Worm (Caenorhabditis elegans) whole organism, L4 larva: Measurements from ENCODE around the gene gcy-21.
A peak's percentile ranks its signal among the peaks of the same experiment; 100 is the strongest.

Experiments
- F10B5.3 ChIP-seq: sonication (generic microtip); optimal IDR thresholded peaks from 2 replicates; lab custom pipeline; 2016; ENCODE audit warnings: mild to moderate bottlenecking, missing genetic modification characterization, missing compliant biosample characterization
- R02D3.7 ChIP-seq: fragments of 150-350 bp; sonication (generic microtip); optimal IDR thresholded peaks from 3 replicates; lab custom pipeline; 2014; ENCODE audit warnings: missing biosample characterization, missing genetic modification characterization
- T26A8.4 ChIP-seq: fragments of 200-800 bp; sonication (Bioruptor generic); IDR thresholded peaks from 2 replicates; pipeline ENCODE4 v1.3.6; 2022; ENCODE audit warnings: missing genetic modification characterization, missing compliant biosample characterization
- Y5F2A.4 ChIP-seq: fragments of 200-800 bp; sonication (Bioruptor generic); optimal IDR thresholded peaks from 2 replicates; lab custom pipeline; 2018; ENCODE audit warnings: mild to moderate bottlenecking, missing genetic modification characterization, missing compliant biosample characterization
- Y75B8A.6 ChIP-seq: fragments of 200-800 bp; sonication (Bioruptor generic); IDR thresholded peaks from 2 replicates; pipeline ENCODE4 v1.3.6; 2022; ENCODE audit warnings: missing genetic modification reagents, missing genetic modification characterization, missing compliant biosample characterization
- ZK337.2 ChIP-seq: fragments of 200-800 bp; sonication (Bioruptor generic); IDR thresholded peaks from 2 replicates; pipeline ENCODE4 v1.3.6; 2022; ENCODE audit warnings: missing genetic modification reagents, missing genetic modification characterization, missing compliant biosample characterization
- aha-1 ChIP-seq: fragments of 150-350 bp; peaks from one replicate; lab custom pipeline; 2014; ENCODE audit warnings: missing biosample characterization, missing genetic modification characterization
- ceh-28 ChIP-seq: fragments of 150-350 bp; optimal IDR thresholded peaks from 2 replicates; lab custom pipeline; 2014; ENCODE audit warnings: missing biosample characterization, missing genetic modification reagents, missing genetic modification characterization
- ceh-32 ChIP-seq: sonication (generic microtip); optimal IDR thresholded peaks from 2 replicates; lab custom pipeline; 2016; ENCODE audit warnings: mild to moderate bottlenecking, missing genetic modification characterization, missing compliant biosample characterization; ENCODE audit not compliant: poor library complexity
- ceh-62 ChIP-seq: sonication (generic microtip); optimal IDR thresholded peaks from 2 replicates; lab custom pipeline; 2017; ENCODE audit warnings: missing biosample characterization, missing genetic modification characterization
- ceh-82 ChIP-seq: sonication (generic microtip); optimal IDR thresholded peaks from 2 replicates; lab custom pipeline; 2017; ENCODE audit warnings: missing biosample characterization, missing genetic modification characterization
- cey-2 ChIP-seq: sonication (generic microtip); optimal IDR thresholded peaks from 3 replicates; lab custom pipeline; 2017; ENCODE audit warnings: missing genetic modification characterization, mild to moderate bottlenecking, missing compliant biosample characterization, antibody characterized with exemption, borderline replicate concordance; ENCODE audit not compliant: insufficient read depth
- ctbp-1 ChIP-seq: fragments of 200-800 bp; sonication (Bioruptor generic); IDR thresholded peaks from 2 replicates; pipeline ENCODE4 v1.3.6; 2022; ENCODE audit warnings: missing genetic modification reagents, missing genetic modification characterization, missing compliant biosample characterization
- daf-16 ChIP-seq, 3 experiments: sonication (generic microtip); optimal IDR thresholded peaks; 2 replicates each; lab custom pipeline; 2016 to 2017; ENCODE audit warnings: missing genetic modification characterization in 3 of 3, missing genetic modification reagents in 3 of 3, mild to moderate bottlenecking in 2 of 3, missing compliant biosample characterization in 2 of 3, missing biosample characterization in 1 of 3, moderate library complexity in 1 of 3
- daf-19 ChIP-seq: fragments of 200-800 bp; sonication (Bioruptor generic); conservative IDR thresholded peaks from 2 replicates; pipeline ENCODE4 v1.3.6; 2022; ENCODE audit warnings: missing genetic modification characterization, missing compliant biosample characterization
- dmd-8 ChIP-seq: fragments of 200-800 bp; sonication (Bioruptor generic); IDR thresholded peaks from 2 replicates; pipeline ENCODE4 v1.3.6; 2022; ENCODE audit warnings: missing genetic modification characterization, missing compliant biosample characterization
- egl-43 ChIP-seq: fragments of 200-800 bp; sonication (Bioruptor generic); IDR thresholded peaks from 2 replicates; pipeline ENCODE4 v1.3.6; 2022; ENCODE audit warnings: missing genetic modification reagents, missing genetic modification characterization, missing compliant biosample characterization
- gei-8 ChIP-seq: fragments of 200-800 bp; sonication (Bioruptor generic); optimal IDR thresholded peaks from 2 replicates; lab custom pipeline; 2018; ENCODE audit warnings: mild to moderate bottlenecking, missing genetic modification characterization, missing compliant biosample characterization
- hif-1 ChIP-seq, 2 experiments: sonication (generic microtip); optimal IDR thresholded peaks; 2 replicates each; lab custom pipeline; 2016 to 2017; ENCODE audit warnings: missing compliant biosample characterization in 2 of 2, missing genetic modification characterization in 2 of 2, missing genetic modification reagents in 2 of 2, missing genotype in 2 of 2, mild to moderate bottlenecking in 1 of 2
- hlh-11 ChIP-seq: fragments of 200-800 bp; sonication (Bioruptor generic); optimal IDR thresholded peaks from 2 replicates; lab custom pipeline; 2018; ENCODE audit warnings: mild to moderate bottlenecking, missing genetic modification characterization, missing compliant biosample characterization
- hmg-1.1 ChIP-seq: fragments of 200-800 bp; sonication (Bioruptor generic); IDR thresholded peaks from 2 replicates; pipeline ENCODE4 v1.3.6; 2022; ENCODE audit warnings: missing genetic modification reagents, missing genetic modification characterization, missing compliant biosample characterization
- lim-7 ChIP-seq: fragments of 200-800 bp; sonication (Bioruptor generic); IDR thresholded peaks from 2 replicates; pipeline ENCODE4 v1.3.6; 2022; ENCODE audit warnings: missing genetic modification characterization, missing compliant biosample characterization
- lin-38 ChIP-seq: fragments of 200-800 bp; sonication (Bioruptor generic); IDR thresholded peaks from 2 replicates; pipeline ENCODE4 v1.3.6; 2022; ENCODE audit warnings: missing genetic modification reagents, missing genetic modification characterization, missing compliant biosample characterization
- lin-39 ChIP-seq: fragments of 150-350 bp; optimal IDR thresholded peaks from 2 replicates; lab custom pipeline; 2014; ENCODE audit warnings: missing biosample characterization, missing genetic modification reagents, missing genetic modification characterization
- madf-5 ChIP-seq, 2 experiments: fragments of 200-800 bp; sonication (Bioruptor generic); IDR thresholded peaks; 2 replicates each; pipeline ENCODE4 v1.3.6; 2022; ENCODE audit warnings: missing compliant biosample characterization in 2 of 2, missing genetic modification characterization in 2 of 2
- mxl-3 ChIP-seq: fragments of 200-800 bp; sonication (Bioruptor generic); optimal IDR thresholded peaks from 2 replicates; lab custom pipeline; 2018; ENCODE audit warnings: mild to moderate bottlenecking, missing genetic modification characterization, missing compliant biosample characterization
- nhr-237 ChIP-seq: sonication (generic microtip); optimal IDR thresholded peaks from 2 replicates; lab custom pipeline; 2017; ENCODE audit warnings: missing biosample characterization, missing genetic modification characterization
- nhr-28 ChIP-seq: fragments of 150-350 bp; optimal IDR thresholded peaks from 2 replicates; lab custom pipeline; 2014; ENCODE audit warnings: missing biosample characterization, missing genetic modification characterization
- nhr-77 ChIP-seq: fragments of 150-350 bp; optimal IDR thresholded peaks from 2 replicates; lab custom pipeline; 2014; ENCODE audit warnings: missing biosample characterization, missing genetic modification characterization
- pha-4 ChIP-seq, 2 experiments: fragments of 150-350 bp in 1 of 2; fragments of 200-800 bp in 1 of 2; sonication (Bioruptor generic) in 1 of 2; IDR thresholded peaks in 1 of 2; optimal IDR thresholded peaks in 1 of 2; 2 replicates each; pipeline versions ENCODE4 v1.3.6 to Lab custom; 2014 to 2022; ENCODE audit warnings: missing genetic modification characterization in 2 of 2, missing genetic modification reagents in 2 of 2, missing biosample characterization in 1 of 2, missing compliant biosample characterization in 1 of 2
- pqm-1 ChIP-seq: sonication (generic microtip); optimal IDR thresholded peaks from 2 replicates; lab custom pipeline; 2017; ENCODE audit warnings: missing biosample characterization, missing genetic modification characterization
- rbr-2 ChIP-seq: sonication (generic microtip); optimal IDR thresholded peaks from 2 replicates; lab custom pipeline; 2016; ENCODE audit warnings: missing genotype, missing genetic modification characterization, missing compliant biosample characterization
- set-16 ChIP-seq: fragments of 200-800 bp; sonication (Bioruptor generic); IDR thresholded peaks from 2 replicates; pipeline ENCODE4 v1.3.6; 2022; ENCODE audit warnings: missing genetic modification reagents, missing genetic modification characterization, missing compliant biosample characterization
- unc-39 ChIP-seq: sonication (generic microtip); optimal IDR thresholded peaks from 2 replicates; lab custom pipeline; 2017; ENCODE audit warnings: missing biosample characterization, missing genetic modification characterization
- zip-2 ChIP-seq: fragments of 150-350 bp; optimal IDR thresholded peaks from 2 replicates; lab custom pipeline; 2014; ENCODE audit warnings: missing biosample characterization, missing genetic modification characterization
- ztf-11 ChIP-seq: fragments of 150-350 bp; optimal IDR thresholded peaks from 2 replicates; lab custom pipeline; 2014; ENCODE audit warnings: missing biosample characterization, missing genetic modification characterization

The gcy-21 gene

ce11 chrII:2622480-2622879 lies 37.0 kb upstream of the gcy-21 start, which contains the start of gene D2062.5:
Gene D2062.5, plus strand, starts transcription at chrII:2622780.
- TF ChIP-seq pqm-1 (no peak), daf-16 (GFP tag; optimal IDR thresholded peaks at IDR 0.05; lab: Kevin White, UChicago) (no peak), daf-16 (tag; optimal IDR thresholded peaks at IDR 0.05; lab: Kevin White, UChicago) (no peak), Y75B8A.6 (GFP tag; lab: Robert Waterston, UW) (no peak), ceh-62 (no peak)
- TF ChIP-seq, all 104 proteins: peak for 0

DNA sequence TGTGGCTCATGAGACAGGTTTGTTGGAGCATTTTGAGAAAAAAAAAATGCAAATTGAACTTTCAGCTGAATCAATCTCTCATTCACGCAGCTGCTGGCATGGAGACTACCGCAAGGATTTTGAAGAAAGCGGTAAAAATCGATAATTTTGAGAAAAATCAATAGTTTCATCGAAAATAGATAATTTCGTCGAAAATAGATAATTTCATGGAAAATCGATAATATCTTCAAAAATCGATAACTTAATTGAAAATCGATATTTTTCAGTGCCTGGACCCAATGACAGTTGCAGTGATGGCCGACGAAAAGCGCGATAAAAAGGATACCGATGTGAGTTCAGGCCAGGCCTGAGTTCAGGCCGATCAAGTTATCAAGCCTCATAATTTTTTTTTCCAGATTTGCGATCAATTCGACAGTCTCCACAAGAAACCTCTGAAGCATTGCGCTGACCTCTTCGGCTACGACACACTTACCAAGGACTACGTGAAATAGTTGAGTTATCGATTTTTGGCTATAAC lies 36.5 kb upstream of the gcy-21 start, which contains the start of gene D2062.4:
Gene D2062.4 (plus strand): TSS at position 467 of the 517 bp plus-strand sequence.
- peak; percentile 61 for TF ChIP-seq ceh-28 (tag; lab: Kevin White, UChicago)
- TF ChIP-seq, all 104 proteins: peak for 1; not testable (repeated sequence) for 103

- TF ChIP-seq R02D3.7 (tag; lab: Kevin White, UChicago) = no peak
- TF ChIP-seq madf-5 (GFP tag; IDR thresholded peaks at IDR 0.05; lab: Robert Waterston, UW) = no peak
- TF ChIP-seq ztf-11 (tag; lab: Kevin White, UChicago) = no peak
- TF ChIP-seq lin-39 = no peak
- TF ChIP-seq ZK337.2 (GFP tag; lab: Robert Waterston, UW) = no peak
- no peak for TF ChIP-seq hif-1 (tag; optimal IDR thresholded peaks at IDR 0.05; lab: Kevin White, UChicago)
- TF ChIP-seq lim-7 (GFP tag; lab: Robert Waterston, UW) = no peak
- no peak for TF ChIP-seq daf-19 (GFP tag; lab: Robert Waterston, UW)
- TF ChIP-seq T26A8.4 = no peak
- TF ChIP-seq zip-2 = no peak
- no peak for TF ChIP-seq nhr-28 (tag; lab: Kevin White, UChicago)
- TF ChIP-seq mxl-3 = no peak
- TF ChIP-seq ceh-82 (tag; lab: Kevin White, UChicago) = no peak
- no peak for TF ChIP-seq hlh-11 (tag; lab: Kevin White, UChicago)
- TF ChIP-seq pha-4 (GFP tag; IDR thresholded peaks at IDR 0.05; lab: Robert Waterston, UW) = no peak
- TF ChIP-seq pha-4 (tag; optimal IDR thresholded peaks at IDR 0.05; lab: Kevin White, UChicago) = no peak
- no peak for TF ChIP-seq Y5F2A.4 (GFP tag; lab: Kevin White, UChicago)
- TF ChIP-seq hmg-1.1 = no peak
- TF ChIP-seq nhr-77 = no peak
These were observed 34.7 kb upstream of the gcy-21 start, which contains the start of gene lgc-28 for ce11 chrII:2624792-2625191. Gene lgc-28, plus strand, starts transcription at chrII:2625092.

DNA sequence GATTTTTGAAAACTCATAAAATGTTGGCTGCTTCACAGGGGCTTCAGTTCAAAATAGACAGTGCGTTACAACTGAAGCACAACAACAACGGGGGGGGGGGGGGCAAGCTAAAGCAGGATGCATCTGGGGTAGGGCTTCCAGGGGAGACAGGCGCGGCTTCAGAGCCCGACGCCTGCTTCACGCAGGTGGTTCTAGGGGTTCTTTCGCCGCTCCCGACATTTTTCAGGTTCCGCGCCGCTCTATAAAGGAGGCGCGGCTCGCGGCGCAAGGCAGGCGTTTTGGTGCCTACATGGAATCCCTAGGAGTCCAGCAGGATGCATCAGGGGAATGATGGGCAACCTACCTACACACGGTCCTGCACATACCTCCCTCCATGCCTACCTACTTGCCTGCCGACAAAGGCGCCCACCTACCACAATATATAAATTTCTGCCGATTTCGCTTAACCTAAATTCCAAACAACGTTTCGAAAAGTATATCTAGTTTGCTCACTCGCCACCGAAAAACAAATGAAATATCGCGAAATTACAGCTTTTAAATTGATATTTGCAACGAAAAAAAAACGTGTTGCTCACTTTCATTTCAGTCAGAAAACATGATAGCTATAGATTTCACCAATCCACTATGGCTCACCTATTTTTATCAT lies 32.2 kb upstream of the gcy-21 start, which contains the start of gene sri-71:
Gene sri-71 (plus strand): TSS at position 596 of the 646 bp plus-strand sequence.
- TF ChIP-seq gei-8 (GFP tag; lab: Kevin White, UChicago) (no peak), daf-19 (GFP tag; lab: Robert Waterston, UW) (no peak), cey-2 (tag; lab: Kevin White, UChicago) (no peak), set-16 (peak; percentile 93), rbr-2 (tag; lab: Kevin White, UChicago) (no peak), egl-43 (peak; percentile 65; the same call in 1 of the 2 replicates), lin-38 (GFP tag; lab: Robert Waterston, UW) (no peak), aha-1 (tag; lab: Kevin White, UChicago) (peak; percentile 10), unc-39 (tag; lab: Kevin White, UChicago) (no peak), dmd-8 (GFP tag; lab: Robert Waterston, UW) (no peak), F10B5.3 (tag; lab: Kevin White, UChicago) (no peak), nhr-237 (tag; lab: Kevin White, UChicago) (no peak), lin-39 (no peak), ctbp-1 (GFP tag; lab: Robert Waterston, UW) (no peak), ceh-32 (tag; lab: Kevin White, UChicago) (no peak)
